Worm (Caenorhabditis elegans) whole organism, L4 larva: ENCODE data around the gene scly-1.

Experiments
- dpl-1 ChIP-seq: fragments of 150-350 bp; optimal IDR thresholded peaks from 2 replicates; lab custom pipeline; 2014; ENCODE audit warnings: missing biosample characterization, missing genetic modification reagents, missing genetic modification characterization
- lin-39 ChIP-seq: fragments of 150-350 bp; optimal IDR thresholded peaks from 2 replicates; lab custom pipeline; 2014; ENCODE audit warnings: missing biosample characterization, missing genetic modification reagents, missing genetic modification characterization
- madf-5 ChIP-seq, 2 experiments: fragments of 200-800 bp; sonication (Bioruptor generic); IDR thresholded peaks; 2 replicates each; pipeline ENCODE4 v1.3.6; 2022; ENCODE audit warnings: missing compliant biosample characterization in 2 of 2, missing genetic modification characterization in 2 of 2
- nhr-25 ChIP-seq: sonication (generic microtip); optimal IDR thresholded peaks from 2 replicates; lab custom pipeline; 2017; ENCODE audit warnings: missing genetic modification characterization, mild to moderate bottlenecking, missing compliant biosample characterization, antibody characterized with exemption, moderate library complexity, borderline replicate concordance; ENCODE audit not compliant: insufficient read depth
- nhr-6 ChIP-seq: fragments of 150-350 bp; optimal IDR thresholded peaks from 2 replicates; lab custom pipeline; 2014; ENCODE audit warnings: missing biosample characterization, missing genetic modification characterization
- pqm-1 ChIP-seq: sonication (generic microtip); optimal IDR thresholded peaks from 2 replicates; lab custom pipeline; 2017; ENCODE audit warnings: missing biosample characterization, missing genetic modification characterization
- zip-11 ChIP-seq: fragments of 200-800 bp; sonication (Bioruptor generic); IDR thresholded peaks from 2 replicates; pipeline ENCODE4 v1.3.6; 2022; ENCODE audit warnings: missing genetic modification characterization, missing compliant biosample characterization

ce11 chrII:6246054-6246453, 34.8 kb downstream of the scly-1 start, which contains the start of gene lelo-1:
- TF ChIP-seq dpl-1 = no peak
- no peak for TF ChIP-seq zip-11 (GFP tag; lab: Robert Waterston, UW)
- no peak for TF ChIP-seq madf-5 (GFP tag; IDR thresholded peaks at IDR 0.05; lab: Robert Waterston, UW)
- no peak for TF ChIP-seq nhr-25 (tag; lab: Kevin White, UChicago)
- TF ChIP-seq pqm-1 (tag; lab: Kevin White, UChicago) = no peak
- TF ChIP-seq nhr-6 (tag; lab: Kevin White, UChicago) = no peak
- TF ChIP-seq lin-39 (tag; lab: Kevin White, UChicago) = no peak
